Fruit fly (Drosophila melanogaster) whole organism, embryonic: ENCODE measurements around the gene CG42758.

Experiments used
- Adf1 ChIP-seq: fragments of 200-800 bp; sonication (Bioruptor generic); IDR thresholded peaks from 2 replicates; pipeline ENCODE4 v1.3.6; 2022; ENCODE audit warnings: missing biosample characterization, missing genetic modification characterization
- Bgb ChIP-seq: fragments of 200-800 bp; sonication (Bioruptor generic); IDR thresholded peaks from 2 replicates; pipeline ENCODE4 v1.3.6; 2022; ENCODE audit warnings: missing biosample characterization, missing genetic modification characterization; ENCODE audit not compliant: partially characterized antibody
- C15 ChIP-seq: fragments of 200-800 bp; sonication (Bioruptor generic); IDR thresholded peaks from 3 replicates; pipeline ENCODE4 v1.3.6; 2022; ENCODE audit warnings: missing biosample characterization, missing genetic modification characterization
- CG13624 ChIP-seq: fragments of 200-800 bp; sonication (Bioruptor generic); optimal IDR thresholded peaks from 2 replicates; lab custom pipeline; 2016; ENCODE audit warnings: missing biosample characterization, missing genetic modification characterization
- CG14860 ChIP-seq: fragments of 200-800 bp; sonication (Bioruptor generic); IDR thresholded peaks from 3 replicates; pipeline ENCODE4 v1.3.6; 2022; ENCODE audit warnings: missing biosample characterization, missing genetic modification characterization; ENCODE audit not compliant: partially characterized antibody
- CG15601 ChIP-seq: fragments of 200-800 bp; sonication (Bioruptor generic); optimal IDR thresholded peaks from 3 replicates; lab custom pipeline; 2019; ENCODE audit warnings: missing biosample characterization, mild to moderate bottlenecking, missing genetic modification characterization, moderate library complexity
- CG17829 ChIP-seq: fragments of 200-800 bp; optimal IDR thresholded peaks from 2 replicates; lab custom pipeline; 2019; ENCODE audit warnings: missing biosample characterization, mild to moderate bottlenecking, missing genetic modification characterization, moderate library complexity
- CG1832 ChIP-seq: fragments of 200-800 bp; sonication (Bioruptor generic); optimal IDR thresholded peaks from 2 replicates; lab custom pipeline; 2017; ENCODE audit warnings: missing biosample characterization, mild to moderate bottlenecking, missing genetic modification characterization, inconsistent platforms
- CG2199 ChIP-seq: fragments of 200-800 bp; sonication (Bioruptor generic); IDR thresholded peaks from 3 replicates; pipeline ENCODE4 v1.3.6; 2022; ENCODE audit warnings: missing biosample characterization, missing genetic modification characterization
- CG30020 ChIP-seq: fragments of 200-800 bp; optimal IDR thresholded peaks from 2 replicates; lab custom pipeline; 2019; ENCODE audit warnings: missing biosample characterization, mild to moderate bottlenecking, missing genetic modification characterization, moderate library complexity
- CG3281 ChIP-seq: fragments of 200-800 bp; sonication (Bioruptor generic); optimal IDR thresholded peaks from 3 replicates; lab custom pipeline; 2017; ENCODE audit warnings: missing biosample characterization, mild to moderate bottlenecking, missing genetic modification characterization
- CG34224 ChIP-seq: fragments of 200-800 bp; sonication (Bioruptor generic); IDR thresholded peaks from 3 replicates; pipeline ENCODE4 v1.3.6; 2022; ENCODE audit warnings: missing biosample characterization, missing genetic modification characterization; ENCODE audit not compliant: partially characterized antibody
- CG8388 ChIP-seq: fragments of 200-800 bp; sonication (Bioruptor generic); optimal IDR thresholded peaks from 2 replicates; lab custom pipeline; 2019; ENCODE audit warnings: missing biosample characterization, mild to moderate bottlenecking, missing genetic modification characterization, moderate library complexity
- CoRest ChIP-seq: fragments of 200-800 bp; sonication (Bioruptor generic); optimal IDR thresholded peaks from 3 replicates; lab custom pipeline; 2018; ENCODE audit warnings: missing biosample characterization, mild to moderate bottlenecking, missing genetic modification characterization, moderate library complexity
- D ChIP-seq, 2 experiments: fragments of 200-800 bp in 1 of 2; fragments of >200 bp in 1 of 2; sonication (Bioruptor generic) in 1 of 2; optimal IDR thresholded peaks; 2 replicates in 1 of 2; 3 replicates in 1 of 2; lab custom pipeline; 2017; ENCODE audit warnings: mild to moderate bottlenecking in 1 of 2, missing biosample characterization in 1 of 2, missing genetic modification characterization in 1 of 2, missing genetic modification reagents in 1 of 2
- Deaf1 ChIP-seq: fragments of 200-800 bp; optimal IDR thresholded peaks from 3 replicates; lab custom pipeline; 2019; ENCODE audit warnings: missing biosample characterization, mild to moderate bottlenecking, missing genetic modification characterization, moderate library complexity
- Dip2 ChIP-seq: fragments of 200-800 bp; sonication (Bioruptor generic); IDR thresholded peaks from 2 replicates; pipeline ENCODE4 v1.3.6; 2022; ENCODE audit warnings: missing biosample characterization, missing genetic modification characterization
- E2f1 ChIP-seq: fragments of 200-800 bp; sonication (Bioruptor generic); IDR thresholded peaks from 2 replicates; pipeline ENCODE4 v1.3.6; 2022; ENCODE audit warnings: missing biosample characterization, missing genetic modification characterization
- E2f2 ChIP-seq: fragments of 200-800 bp; sonication (Bioruptor generic); IDR thresholded peaks from 2 replicates; pipeline ENCODE4 v1.3.6; 2022; ENCODE audit warnings: missing biosample characterization, missing genetic modification characterization
- Fer1 ChIP-seq: fragments of 200-800 bp; sonication (Bioruptor generic); optimal IDR thresholded peaks from 2 replicates; lab custom pipeline; 2017; ENCODE audit warnings: missing biosample characterization, mild to moderate bottlenecking, missing genetic modification characterization
- HmgD ChIP-seq: fragments of 200-800 bp; sonication (Bioruptor generic); optimal IDR thresholded peaks from 3 replicates; lab custom pipeline; 2016; ENCODE audit warnings: missing biosample characterization, missing genetic modification characterization
- Nf-YA ChIP-seq: fragments of 200-800 bp; sonication (Bioruptor generic); IDR thresholded peaks from 2 replicates; pipeline ENCODE4 v1.3.6; 2022; ENCODE audit warnings: missing biosample characterization, missing genetic modification characterization
- Nf-YB ChIP-seq: fragments of 200-800 bp; sonication (Bioruptor generic); optimal IDR thresholded peaks from 3 replicates; lab custom pipeline; 2019; ENCODE audit warnings: missing biosample characterization, mild to moderate bottlenecking, missing genetic modification characterization, moderate library complexity
- Nf-YC ChIP-seq: fragments of 200-800 bp; optimal IDR thresholded peaks from 3 replicates; lab custom pipeline; 2019; ENCODE audit warnings: missing biosample characterization, mild to moderate bottlenecking, missing genetic modification characterization, moderate library complexity
- Ravus ChIP-seq: fragments of 200-800 bp; sonication (Bioruptor generic); IDR thresholded peaks from 2 replicates; pipeline ENCODE4 v1.3.6; 2022; ENCODE audit warnings: missing biosample characterization, missing genetic modification characterization
- Sry-δ ChIP-seq: fragments of 200-800 bp; sonication (Bioruptor generic); optimal IDR thresholded peaks from 2 replicates; lab custom pipeline; 2016; ENCODE audit warnings: missing biosample characterization, missing genetic modification characterization
- abd-A ChIP-seq: fragments of 200-800 bp; sonication (Bioruptor generic); optimal IDR thresholded peaks from 3 replicates; lab custom pipeline; 2019; ENCODE audit warnings: missing biosample characterization, mild to moderate bottlenecking, missing genetic modification characterization, moderate library complexity
- amos ChIP-seq: fragments of 200-800 bp; sonication (Bioruptor generic); IDR thresholded peaks from 2 replicates; pipeline ENCODE4 v1.3.6; 2022; ENCODE audit warnings: missing biosample characterization, missing genetic modification characterization; ENCODE audit not compliant: partially characterized antibody
- aop ChIP-seq: fragments of 200-800 bp; sonication (Bioruptor generic); IDR thresholded peaks from 2 replicates; pipeline ENCODE4 v1.3.6; 2022; ENCODE audit warnings: missing biosample characterization, missing genetic modification characterization
- ato ChIP-seq: fragments of 200-800 bp; sonication (Bioruptor generic); IDR thresholded peaks from 2 replicates; pipeline ENCODE4 v1.3.6; 2022; ENCODE audit warnings: missing biosample characterization, missing genetic modification characterization; ENCODE audit not compliant: partially characterized antibody
- cg ChIP-seq: fragments of 200-800 bp; sonication (Bioruptor generic); optimal IDR thresholded peaks from 3 replicates; lab custom pipeline; 2019; ENCODE audit warnings: missing biosample characterization, mild to moderate bottlenecking, missing genetic modification characterization, moderate library complexity
- chif ChIP-seq, 2 experiments: fragments of 200-800 bp; sonication (Bioruptor generic); optimal IDR thresholded peaks; 3 replicates each; lab custom pipeline; 2016; ENCODE audit warnings: missing biosample characterization in 2 of 2, missing genetic modification characterization in 2 of 2
- crol ChIP-seq: fragments of 200-800 bp; sonication (Bioruptor generic); IDR thresholded peaks from 2 replicates; pipeline ENCODE4 v1.3.6; 2022; ENCODE audit warnings: missing biosample characterization, missing genetic modification characterization
- dmrt99B ChIP-seq: fragments of 200-800 bp; sonication (Bioruptor generic); optimal IDR thresholded peaks from 2 replicates; lab custom pipeline; 2018; ENCODE audit warnings: missing biosample characterization, mild to moderate bottlenecking, missing genetic modification characterization, moderate library complexity
- ftz-f1 ChIP-seq: fragments of 200-800 bp; sonication (Bioruptor generic); optimal IDR thresholded peaks from 2 replicates; lab custom pipeline; 2016; ENCODE audit warnings: missing biosample characterization, missing genetic modification characterization
- gem ChIP-seq: fragments of 200-800 bp; sonication (Bioruptor generic); optimal IDR thresholded peaks from 2 replicates; lab custom pipeline; 2019; ENCODE audit warnings: missing biosample characterization, mild to moderate bottlenecking, missing genetic modification characterization, moderate library complexity
- hkb ChIP-seq, 2 experiments: fragments of 200-800 bp in 1 of 2; fragments of >200 bp in 1 of 2; sonication (Bioruptor generic) in 1 of 2; IDR thresholded peaks in 1 of 2; optimal IDR thresholded peaks in 1 of 2; 2 replicates each; pipeline versions ENCODE4 v1.3.6 to Lab custom; 2017 to 2022; ENCODE audit warnings: missing biosample characterization in 1 of 2, missing genetic modification characterization in 1 of 2
- hth ChIP-seq: fragments of >200 bp; optimal IDR thresholded peaks from 2 replicates; lab custom pipeline; 2017; ENCODE audit warnings: inconsistent platforms
- kni ChIP-seq: fragments of 200-800 bp; sonication (Bioruptor generic); optimal IDR thresholded peaks from 3 replicates; lab custom pipeline; 2017; ENCODE audit warnings: mild to moderate bottlenecking, missing biosample characterization, missing genetic modification reagents, missing genetic modification characterization
- knrl ChIP-seq: fragments of 200-800 bp; sonication (Bioruptor generic); IDR thresholded peaks from 3 replicates; pipeline ENCODE4 v1.3.6; 2022; ENCODE audit warnings: missing biosample characterization, missing genetic modification characterization; ENCODE audit not compliant: partially characterized antibody
- lilli ChIP-seq: fragments of 200-800 bp; sonication (Bioruptor generic); optimal IDR thresholded peaks from 3 replicates; lab custom pipeline; 2016; ENCODE audit warnings: missing biosample characterization, missing genetic modification characterization
- mirr ChIP-seq: fragments of 200-800 bp; sonication (Bioruptor generic); optimal IDR thresholded peaks from 3 replicates; lab custom pipeline; 2018; ENCODE audit warnings: missing biosample characterization, mild to moderate bottlenecking, missing genetic modification characterization
- pfk ChIP-seq: fragments of 200-800 bp; sonication (Bioruptor generic); optimal IDR thresholded peaks from 2 replicates; lab custom pipeline; 2018; ENCODE audit warnings: missing biosample characterization, mild to moderate bottlenecking, missing genetic modification characterization, moderate library complexity
- pho ChIP-seq: fragments of 200-800 bp; sonication (Bioruptor generic); optimal IDR thresholded peaks from 2 replicates; lab custom pipeline; 2016; ENCODE audit warnings: missing biosample characterization, missing genetic modification characterization
- phol ChIP-seq: fragments of 200-800 bp; sonication (Bioruptor generic); optimal IDR thresholded peaks from 3 replicates; lab custom pipeline; 2018; ENCODE audit warnings: missing biosample characterization, mild to moderate bottlenecking, missing genetic modification characterization, moderate library complexity
- sd ChIP-seq: fragments of 200-800 bp; sonication (Bioruptor generic); optimal IDR thresholded peaks from 3 replicates; lab custom pipeline; 2018; ENCODE audit warnings: missing biosample characterization, mild to moderate bottlenecking, missing genetic modification characterization, moderate library complexity
- seq ChIP-seq: fragments of 200-800 bp; sonication (Bioruptor generic); IDR thresholded peaks from 2 replicates; pipeline ENCODE4 v1.3.6; 2022; ENCODE audit warnings: missing biosample characterization, missing genetic modification characterization
- vfl ChIP-seq: fragments of 200-800 bp; sonication (Bioruptor generic); optimal IDR thresholded peaks from 2 replicates; lab custom pipeline; 2016; ENCODE audit warnings: missing biosample characterization, missing genetic modification characterization
- z ChIP-seq: fragments of 200-800 bp; sonication (Bioruptor generic); IDR thresholded peaks from 3 replicates; pipeline ENCODE4 v1.3.6; 2022; ENCODE audit warnings: missing biosample characterization, missing genetic modification characterization

The CG42758 gene

DNA sequence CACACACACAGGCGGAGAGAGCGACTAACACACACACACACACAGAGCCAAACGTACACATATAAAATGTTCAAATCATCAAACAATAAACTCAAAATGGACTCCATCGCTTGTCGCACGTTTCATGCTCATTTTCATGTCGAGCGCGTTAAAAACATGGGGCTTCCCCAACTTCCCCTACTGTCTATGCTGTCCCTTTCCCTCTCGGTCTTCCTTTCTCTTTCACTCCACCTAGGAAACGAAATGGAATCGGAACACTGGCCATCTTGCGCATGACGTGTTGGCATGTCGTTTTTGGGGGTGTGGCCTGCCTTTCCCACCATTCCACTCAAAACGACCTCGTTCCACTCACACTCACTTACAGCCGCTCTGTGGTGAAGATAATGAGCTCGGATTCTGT, 11.7 kb downstream of the CG42758 start:
- no peak for TF ChIP-seq CG30020
- no peak for TF ChIP-seq Ravus (GFP tag; lab: Robert Waterston, UW)
- TF ChIP-seq E2f1 (GFP tag; lab: Robert Waterston, UW): no peak
- TF ChIP-seq CG1832 (GFP tag; lab: Kevin White, UChicago): peak; percentile 92
- TF ChIP-seq seq (GFP tag; lab: Robert Waterston, UW): peak; percentile 73; the same call in 1 of the 2 replicates
- TF ChIP-seq phol (tag; lab: Kevin White, UChicago): peak; percentile 77
- TF ChIP-seq C15 (GFP tag; lab: Robert Waterston, UW): no peak
- TF ChIP-seq crol (GFP tag; lab: Robert Waterston, UW): peak; percentile 68
- TF ChIP-seq Dip2 (GFP tag; lab: Robert Waterston, UW): no peak
- TF ChIP-seq Fer1 (GFP tag; lab: Kevin White, UChicago): no peak
- peak; percentile 17 for TF ChIP-seq mirr (GFP tag; lab: Kevin White, UChicago)
- TF ChIP-seq gem (tag; lab: Kevin White, UChicago): no peak
- TF ChIP-seq amos: peak; percentile 45; the same call in 1 of the 2 replicates
- no peak for TF ChIP-seq lilli (GFP tag; lab: Kevin White, UChicago)
- TF ChIP-seq CG15601 (tag; lab: Kevin White, UChicago): peak; percentile 28
- peak; percentile 8 for TF ChIP-seq HmgD (GFP tag; lab: Kevin White, UChicago)
- TF ChIP-seq Deaf1: peak; percentile 39
- 0 out of 2 replicates have a peak, but pooled peaks have one; percentile 31 for TF ChIP-seq Nf-YA
- no peak for TF ChIP-seq E2f2 (GFP tag; lab: Robert Waterston, UW)
- TF ChIP-seq D (optimal IDR thresholded peaks at IDR 0.05; lab: Kevin White, UChicago): peak; percentile 8
- TF ChIP-seq D (GFP tag; optimal IDR thresholded peaks at IDR 0.05; lab: Kevin White, UChicago): no peak
- peak; percentile 96 for TF ChIP-seq Nf-YC (tag; lab: Kevin White, UChicago)
- peak; percentile 51; the same call in 1 of the 2 replicates for TF ChIP-seq aop
- TF ChIP-seq abd-A (tag; lab: Kevin White, UChicago): peak; percentile 76
- TF ChIP-seq chif (GFP tag; optimal IDR thresholded peaks at IDR 0.05; lab: Kevin White, UChicago): no peak
- TF ChIP-seq z (GFP tag; lab: Robert Waterston, UW): peak; percentile 99
- TF ChIP-seq CG14860: no peak
- no peak for TF ChIP-seq CG8388
- no peak for TF ChIP-seq Sry-δ (GFP tag; lab: Kevin White, UChicago)
- TF ChIP-seq CG17829 (tag; lab: Kevin White, UChicago): peak; percentile 19
- TF ChIP-seq CG2199 (GFP tag; lab: Robert Waterston, UW): peak; percentile 78; the same call in 2 of the 3 replicates
- TF ChIP-seq CG34224 (GFP tag; lab: Robert Waterston, UW): peak; percentile 30; the same call in 1 of the 3 replicates
- TF ChIP-seq Adf1 (GFP tag; lab: Robert Waterston, UW): no peak
- TF ChIP-seq Nf-YB (GFP tag; lab: Kevin White, UChicago): peak; percentile 95
- TF ChIP-seq ato (GFP tag; lab: Robert Waterston, UW): peak; percentile 35; the same call in 1 of the 2 replicates
- TF ChIP-seq CoRest (tag; lab: Kevin White, UChicago): peak; percentile 60
- TF ChIP-seq CG3281: no peak
- TF ChIP-seq pho (GFP tag; lab: Kevin White, UChicago): no peak
- no peak for TF ChIP-seq hkb (optimal IDR thresholded peaks at IDR 0.05; lab: Kevin White, UChicago)
- TF ChIP-seq hkb (GFP tag; IDR thresholded peaks at IDR 0.05; lab: Robert Waterston, UW): peak; percentile 45; the same call in 1 of the 2 replicates
- peak; percentile 11 for TF ChIP-seq kni (GFP tag; lab: Kevin White, UChicago)
- peak; percentile 100 for TF ChIP-seq pfk (GFP tag; lab: Kevin White, UChicago)
- TF ChIP-seq ftz-f1 (GFP tag; lab: Kevin White, UChicago): no peak
- TF ChIP-seq dmrt99B (tag; lab: Kevin White, UChicago): no peak
- TF ChIP-seq Bgb: peak; percentile 67
- TF ChIP-seq vfl (GFP tag; lab: Kevin White, UChicago): no peak
- peak; percentile 99 for TF ChIP-seq hth (lab: Kevin White, UChicago)
- peak; percentile 81 for TF ChIP-seq sd (tag; lab: Kevin White, UChicago)
- TF ChIP-seq knrl (GFP tag; lab: Robert Waterston, UW): 0 out of 3 replicates have a peak, but pooled peaks have one; percentile 24
- no peak for TF ChIP-seq CG13624 (GFP tag; lab: Kevin White, UChicago)
- peak; percentile 82 for TF ChIP-seq cg (GFP tag; lab: Kevin White, UChicago)
